Worm (Caenorhabditis elegans): ENCODE data around the gene C27F2.10.

ce11 chrIII:4961281-4961680 is 25.4 kb downstream of the C27F2.10 start:
- TF ChIP-seq W03F9.2 (tag; optimal IDR thresholded peaks at IDR 0.05) (no peak), dao-5 (tag; optimal IDR thresholded peaks at IDR 0.05) (no peak)
